Worm (Caenorhabditis elegans) whole organism, young adult: ENCODE measurements around the gene E_BE45912.2.

Experiments used
- C06A6.2 ChIP-seq: fragments of 200-800 bp; sonication (Bioruptor generic); conservative IDR thresholded peaks from 2 replicates; pipeline ENCODE4 v1.3.6; 2022; ENCODE audit warnings: missing genetic modification characterization, missing compliant biosample characterization
- C17E4.6 ChIP-seq: fragments of 200-800 bp; sonication (Bioruptor generic); IDR thresholded peaks from 2 replicates; pipeline ENCODE4 v1.3.6; 2022; ENCODE audit warnings: missing genetic modification reagents, missing genetic modification characterization, missing compliant biosample characterization
- F23B12.7 ChIP-seq: sonication (generic microtip); optimal IDR thresholded peaks from 2 replicates; lab custom pipeline; 2017; ENCODE audit warnings: missing genetic modification characterization, mild to moderate bottlenecking, missing compliant biosample characterization, antibody characterized with exemption, moderate library complexity; ENCODE audit not compliant: insufficient read depth
- F33H1.4 ChIP-seq: fragments of 200-800 bp; sonication (Bioruptor generic); IDR thresholded peaks from 2 replicates; pipeline ENCODE4 v1.3.6; 2022; ENCODE audit warnings: missing genetic modification reagents, missing genetic modification characterization, missing compliant biosample characterization
- F37B4.10 ChIP-seq: fragments of 200-800 bp; sonication (Bioruptor generic); IDR thresholded peaks from 2 replicates; pipeline ENCODE4 v1.3.6; 2022; ENCODE audit warnings: missing genetic modification characterization, missing compliant biosample characterization
- F49E8.2 ChIP-seq: sonication (generic microtip); optimal IDR thresholded peaks from 3 replicates; lab custom pipeline; 2017; ENCODE audit warnings: missing genetic modification characterization, mild to moderate bottlenecking, missing compliant biosample characterization, antibody characterized with exemption, moderate library complexity; ENCODE audit not compliant: insufficient read depth
- F57A8.1 ChIP-seq: fragments of 200-800 bp; sonication (Bioruptor generic); optimal IDR thresholded peaks from 2 replicates; lab custom pipeline; 2018; ENCODE audit warnings: mild to moderate bottlenecking, missing genetic modification characterization, moderate library complexity, missing compliant biosample characterization
- K12H6.12 ChIP-seq: fragments of 200-800 bp; sonication (Bioruptor generic); optimal IDR thresholded peaks from 2 replicates; lab custom pipeline; 2018; ENCODE audit warnings: mild to moderate bottlenecking, missing genetic modification characterization, missing compliant biosample characterization
- T26A5.8 ChIP-seq: sonication (generic microtip); optimal IDR thresholded peaks from 2 replicates; lab custom pipeline; 2016; ENCODE audit warnings: missing genetic modification characterization, missing compliant biosample characterization
- Y53G8AR.9 ChIP-seq: fragments of 200-800 bp; sonication (Bioruptor generic); conservative IDR thresholded peaks from 2 replicates; pipeline ENCODE4 v1.3.6; 2022; ENCODE audit warnings: missing genetic modification reagents, missing genetic modification characterization, missing compliant biosample characterization
- Y67H2A.10 ChIP-seq: fragments of 200-800 bp; sonication (Bioruptor generic); conservative IDR thresholded peaks from 2 replicates; pipeline ENCODE4 v1.3.6; 2022; ENCODE audit warnings: missing genetic modification reagents, missing genetic modification characterization, missing compliant biosample characterization
- ama-1 ChIP-seq, 3 experiments: fragments of 150-350 bp in 1 of 3; sonication (generic microtip) in 2 of 3; optimal IDR thresholded peaks; 2 replicates each; lab custom pipeline; 2014 to 2018; ENCODE audit warnings: missing biosample characterization in 2 of 3, missing genetic modification characterization in 2 of 3, missing genetic modification reagents in 2 of 3
- atf-7 ChIP-seq: sonication (generic microtip); optimal IDR thresholded peaks from 2 replicates; lab custom pipeline; 2017; ENCODE audit warnings: mild to moderate bottlenecking, missing genetic modification characterization, missing compliant biosample characterization
- athp-1 ChIP-seq: sonication (generic microtip); optimal IDR thresholded peaks from 2 replicates; lab custom pipeline; 2017; ENCODE audit warnings: mild to moderate bottlenecking, missing genetic modification characterization, missing compliant biosample characterization
- attf-5 ChIP-seq: fragments of 200-800 bp; sonication (Bioruptor generic); optimal IDR thresholded peaks from 2 replicates; lab custom pipeline; 2018; ENCODE audit warnings: mild to moderate bottlenecking, missing genetic modification characterization, missing compliant biosample characterization
- bed-2 ChIP-seq: fragments of 200-800 bp; sonication (Bioruptor generic); IDR thresholded peaks from 2 replicates; pipeline ENCODE4 v1.3.6; 2022; ENCODE audit warnings: missing genetic modification reagents, missing genetic modification characterization, missing compliant biosample characterization
- cebp-1 ChIP-seq, 2 experiments: fragments of 200-800 bp in 1 of 2; sonication (Bioruptor generic) in 1 of 2; sonication (generic microtip) in 1 of 2; IDR thresholded peaks in 1 of 2; optimal IDR thresholded peaks in 1 of 2; 2 replicates each; pipeline versions ENCODE4 v1.3.6 to Lab custom; 2017 to 2022; ENCODE audit warnings: missing compliant biosample characterization in 2 of 2, missing genetic modification characterization in 2 of 2, mild to moderate bottlenecking in 1 of 2, missing genetic modification reagents in 1 of 2, moderate library complexity in 1 of 2
- dpff-1 ChIP-seq: sonication (generic microtip); optimal IDR thresholded peaks from 2 replicates; lab custom pipeline; 2017; ENCODE audit warnings: mild to moderate bottlenecking, missing genetic modification characterization, missing compliant biosample characterization
- hlh-26 ChIP-seq: fragments of 200-800 bp; sonication (Bioruptor generic); conservative IDR thresholded peaks from 2 replicates; pipeline ENCODE4 v1.3.6; 2022; ENCODE audit warnings: missing genetic modification reagents, missing genetic modification characterization, missing compliant biosample characterization
- hmg-1.2 ChIP-seq: fragments of 200-800 bp; sonication (Bioruptor generic); IDR thresholded peaks from 2 replicates; pipeline ENCODE4 v1.3.6; 2022; ENCODE audit warnings: missing genetic modification reagents, missing genetic modification characterization, missing compliant biosample characterization
- hrde-1 ChIP-seq: sonication (generic microtip); optimal IDR thresholded peaks from 2 replicates; lab custom pipeline; 2016; ENCODE audit warnings: missing genetic modification characterization, mild to moderate bottlenecking, missing compliant biosample characterization, moderate library complexity, missing genotype, missing genetic modification reagents, borderline replicate concordance
- hsf-1 ChIP-seq: fragments of 200-800 bp; sonication (Bioruptor generic); IDR thresholded peaks from 2 replicates; pipeline ENCODE4 v1.3.6; 2022; ENCODE audit warnings: missing genetic modification reagents, missing genetic modification characterization, missing compliant biosample characterization
- lin-26 ChIP-seq: fragments of 200-800 bp; sonication (Bioruptor generic); IDR thresholded peaks from 2 replicates; pipeline ENCODE4 v1.3.6; 2022; ENCODE audit warnings: missing genetic modification reagents, missing genetic modification characterization, missing compliant biosample characterization
- lin-35 ChIP-seq, 3 experiments: fragments of 150-350 bp in 2 of 3; sonication (generic microtip) in 1 of 3; optimal IDR thresholded peaks; 2 replicates each; lab custom pipeline; 2014 to 2018; ENCODE audit warnings: missing biosample characterization in 3 of 3, missing genetic modification characterization in 3 of 3, missing genetic modification reagents in 3 of 3
- lin-40 ChIP-seq: sonication (generic microtip); optimal IDR thresholded peaks from 2 replicates; lab custom pipeline; 2016; ENCODE audit warnings: missing genetic modification characterization, mild to moderate bottlenecking, missing compliant biosample characterization, missing genotype, missing genetic modification reagents
- lir-1 ChIP-seq: fragments of 200-800 bp; sonication (Bioruptor generic); conservative IDR thresholded peaks from 2 replicates; pipeline ENCODE4 v1.3.6; 2022; ENCODE audit warnings: missing genetic modification reagents, missing genetic modification characterization, missing compliant biosample characterization
- mcd-1 ChIP-seq: fragments of 200-800 bp; sonication (Bioruptor generic); IDR thresholded peaks from 2 replicates; pipeline ENCODE4 v1.3.6; 2022; ENCODE audit warnings: missing genetic modification reagents, missing genetic modification characterization, missing compliant biosample characterization
- mel-28 ChIP-seq: sonication (generic microtip); optimal IDR thresholded peaks from 2 replicates; lab custom pipeline; 2016; ENCODE audit warnings: borderline replicate concordance, mild to moderate bottlenecking, missing genetic modification characterization, missing compliant biosample characterization
- mxl-1 ChIP-seq: sonication (generic microtip); optimal IDR thresholded peaks from 2 replicates; lab custom pipeline; 2016; ENCODE audit warnings: missing genetic modification characterization, missing compliant biosample characterization
- nfya-1 ChIP-seq: sonication (generic microtip); optimal IDR thresholded peaks from 2 replicates; lab custom pipeline; 2017; ENCODE audit warnings: antibody characterized with exemption, missing compliant biosample characterization, missing genetic modification characterization, borderline replicate concordance; ENCODE audit not compliant: insufficient read depth
- nhr-27 ChIP-seq: fragments of 200-800 bp; sonication (Bioruptor generic); optimal IDR thresholded peaks from 2 replicates; lab custom pipeline; 2018; ENCODE audit warnings: mild to moderate bottlenecking, missing genetic modification characterization, moderate library complexity, missing compliant biosample characterization
- nhr-90 ChIP-seq: sonication (generic microtip); optimal IDR thresholded peaks from 2 replicates; lab custom pipeline; 2016; ENCODE audit warnings: missing genotype, mild to moderate bottlenecking, missing genetic modification characterization, missing compliant biosample characterization
- pha-4 ChIP-seq: fragments of 150-350 bp; sonication (generic microtip); optimal IDR thresholded peaks from 2 replicates; lab custom pipeline; 2014; ENCODE audit warnings: missing biosample characterization, missing genetic modification reagents, missing genetic modification characterization
- rec-8 ChIP-seq, 2 experiments: sonication (generic microtip); optimal IDR thresholded peaks; 2 replicates each; lab custom pipeline; 2016; ENCODE audit warnings: mild to moderate bottlenecking in 2 of 2, missing genetic modification characterization in 2 of 2, missing genetic modification reagents in 2 of 2, missing genotype in 2 of 2, missing biosample characterization in 1 of 2, missing compliant biosample characterization in 1 of 2, moderate library complexity in 1 of 2
- snpc-1.3 ChIP-seq: sonication (generic microtip); optimal IDR thresholded peaks from 2 replicates; lab custom pipeline; 2017; ENCODE audit warnings: missing genetic modification characterization, mild to moderate bottlenecking, missing compliant biosample characterization, antibody characterized with exemption, moderate library complexity, missing genotype, missing genetic modification reagents; ENCODE audit not compliant: insufficient read depth
- snpc-3.4 ChIP-seq: sonication (generic microtip); optimal IDR thresholded peaks from 2 replicates; lab custom pipeline; 2017; ENCODE audit warnings: missing genetic modification characterization, mild to moderate bottlenecking, missing compliant biosample characterization, antibody characterized with exemption, moderate library complexity, missing genotype, missing genetic modification reagents
- tbp1 ChIP-seq: fragments of 200-800 bp; sonication (Bioruptor generic); optimal IDR thresholded peaks from 2 replicates; lab custom pipeline; 2018; ENCODE audit warnings: mild to moderate bottlenecking, missing genetic modification characterization, missing compliant biosample characterization
- xnd-1 ChIP-seq: sonication (generic microtip); optimal IDR thresholded peaks from 2 replicates; lab custom pipeline; 2016; ENCODE audit warnings: missing genotype, missing genetic modification reagents, missing genetic modification characterization, missing compliant biosample characterization
- zfh-2 ChIP-seq: fragments of 200-800 bp; sonication (Bioruptor generic); conservative IDR thresholded peaks from 2 replicates; pipeline ENCODE4 v1.3.6; 2022; ENCODE audit warnings: missing genetic modification reagents, missing genetic modification characterization, missing compliant biosample characterization
- ztf-18 ChIP-seq: sonication (generic microtip); optimal IDR thresholded peaks from 2 replicates; lab custom pipeline; 2016; ENCODE audit warnings: missing genotype, mild to moderate bottlenecking, missing genetic modification characterization, missing compliant biosample characterization
- ztf-22 ChIP-seq: fragments of 200-800 bp; sonication (Bioruptor generic); optimal IDR thresholded peaks from 2 replicates; lab custom pipeline; 2018; ENCODE audit warnings: mild to moderate bottlenecking, missing genetic modification characterization, moderate library complexity, missing compliant biosample characterization
- ztf-28 ChIP-seq: fragments of 200-800 bp; sonication (Bioruptor generic); IDR thresholded peaks from 2 replicates; pipeline ENCODE4 v1.3.6; 2022; ENCODE audit warnings: missing genetic modification reagents, missing genetic modification characterization, missing compliant biosample characterization
- ztf-6 ChIP-seq: fragments of 200-800 bp; sonication (Bioruptor generic); IDR thresholded peaks from 2 replicates; pipeline ENCODE4 v1.3.6; 2022; ENCODE audit warnings: missing genetic modification reagents, missing genetic modification characterization, missing compliant biosample characterization

The E_BE45912.2 gene

ce11 chrIII:1043790-1044189 lies 12.9 kb upstream of the E_BE45912.2 start (continued):
- TF ChIP-seq mel-28 (tag; lab: Kevin White, UChicago), result no peak
- TF ChIP-seq T26A5.8 (tag; lab: Kevin White, UChicago), result no peak
- TF ChIP-seq, all 124 proteins: peak for 2

ce11 chrIII:1040059-1040458 lies 9.2 kb upstream of the E_BE45912.2 start:
- no peak for TF ChIP-seq nfya-1 (tag; lab: Kevin White, UChicago)
- TF ChIP-seq zfh-2 (GFP tag; lab: Robert Waterston, UW), result peak; percentile 75
- TF ChIP-seq, all 124 proteins: peak for 1

ce11 chrIII:1037173-1037572 lies 6.3 kb upstream of the E_BE45912.2 start, which contains the start of the genes chin-1 and BE0003N10.1:
Gene chin-1 (minus strand): TSS chrIII:1037212.
Gene BE0003N10.1 (plus strand): TSS chrIII:1037492.
- TF ChIP-seq ztf-22 (no peak), snpc-1.3 (no peak), mcd-1 (peak; percentile 72), attf-5 (GFP tag; lab: Kevin White, UChicago) (no peak), mxl-1 (tag; lab: Kevin White, UChicago) (no peak), C06A6.2 (GFP tag; lab: Robert Waterston, UW) (no peak), F37B4.10 (GFP tag; lab: Robert Waterston, UW) (no peak), F49E8.2 (tag; lab: Kevin White, UChicago) (no peak), F23B12.7 (peak; percentile 7), cebp-1 (GFP tag; IDR thresholded peaks at IDR 0.05; lab: Robert Waterston, UW) (no peak), cebp-1 (tag; optimal IDR thresholded peaks at IDR 0.05; lab: Kevin White, UChicago) (peak; percentile 31), Y67H2A.10 (GFP tag; lab: Robert Waterston, UW) (no peak), xnd-1 (tag; lab: Kevin White, UChicago) (no peak), C17E4.6 (no peak), F57A8.1 (no peak), atf-7 (no peak), F33H1.4 (peak; percentile 41), snpc-3.4 (tag; lab: Kevin White, UChicago) (no peak), hmg-1.2 (no peak), athp-1 (tag; lab: Kevin White, UChicago) (no peak), rec-8 (tag; optimal IDR thresholded peaks at IDR 0.05; lab: Kevin White, UChicago) (no peak), K12H6.12 (tag; lab: Kevin White, UChicago) (no peak), ztf-28 (no peak), nhr-27 (tag; lab: Kevin White, UChicago) (no peak), lin-40 (tag; lab: Kevin White, UChicago) (no peak), lin-35 (GFP tag; optimal IDR thresholded peaks at IDR 0.05; lab: Kevin White, UChicago) (peak in 1 of 3 experiments; percentile 35), ztf-18 (tag; lab: Kevin White, UChicago) (peak; percentile 92)
- TF ChIP-seq, all 124 proteins: peak for 6

ce11 chrIII:1034853-1035252 lies 4.0 kb upstream of the E_BE45912.2 start:
- 0 out of 2 replicates have a peak, but pooled peaks have one; percentile 45 for TF ChIP-seq Y53G8AR.9 (GFP tag; lab: Robert Waterston, UW)
- no peak for TF ChIP-seq hlh-26
- no peak for TF ChIP-seq dpff-1
- TF ChIP-seq ama-1 (optimal IDR thresholded peaks at IDR 0.05; lab: Kevin White, UChicago), result no peak
- TF ChIP-seq ama-1 (GFP tag; optimal IDR thresholded peaks at IDR 0.05; lab: Kevin White, UChicago), result no peak
- TF ChIP-seq tbp1 (GFP tag; lab: Kevin White, UChicago), result no peak
- TF ChIP-seq lir-1 (GFP tag; lab: Robert Waterston, UW), result no peak
- no peak for TF ChIP-seq bed-2 (GFP tag; lab: Robert Waterston, UW)
- no peak for TF ChIP-seq ztf-6
- TF ChIP-seq pha-4, result no peak
- TF ChIP-seq hrde-1 (tag; lab: Kevin White, UChicago), result no peak
- TF ChIP-seq ztf-22, result no peak
- no peak for TF ChIP-seq hsf-1 (GFP tag; lab: Robert Waterston, UW)
- 0 out of 2 replicates have a peak, but pooled peaks have one; percentile 30 for TF ChIP-seq lin-26 (GFP tag; lab: Robert Waterston, UW)
- no peak for TF ChIP-seq snpc-1.3
- no peak for TF ChIP-seq nhr-90
